Worm (Caenorhabditis elegans) whole organism, L2 larva: Measurements from ENCODE around the gene C08G9.2.

Experiments
- C34F6.9 ChIP-seq: fragments of 150-350 bp; optimal IDR thresholded peaks from 2 replicates; lab custom pipeline; 2014; ENCODE audit warnings: missing biosample characterization, missing genetic modification characterization
- F13H6.1 ChIP-seq: sonication (generic microtip); optimal IDR thresholded peaks from 2 replicates; lab custom pipeline; 2016; ENCODE audit warnings: missing genetic modification characterization, missing compliant biosample characterization
- R02D3.7 ChIP-seq: fragments of 150-350 bp; optimal IDR thresholded peaks from 2 replicates; lab custom pipeline; 2014; ENCODE audit warnings: missing biosample characterization, missing genetic modification characterization
- Y55F3AM.14 ChIP-seq: fragments of 200-800 bp; sonication (Bioruptor generic); optimal IDR thresholded peaks from 2 replicates; lab custom pipeline; 2018; ENCODE audit warnings: mild to moderate bottlenecking, missing genetic modification characterization, missing compliant biosample characterization
- ZK546.5 ChIP-seq: sonication (generic microtip); optimal IDR thresholded peaks from 2 replicates; lab custom pipeline; 2017; ENCODE audit warnings: missing biosample characterization, missing genetic modification characterization
- alr-1 ChIP-seq: fragments of 150-350 bp; optimal IDR thresholded peaks from 2 replicates; lab custom pipeline; 2014; ENCODE audit warnings: missing biosample characterization, missing genetic modification characterization
- aly-2 ChIP-seq: fragments of 150-350 bp; optimal IDR thresholded peaks from 2 replicates; lab custom pipeline; 2014; ENCODE audit warnings: missing biosample characterization, missing genetic modification characterization
- ama-1 ChIP-seq: fragments of 150-350 bp; optimal IDR thresholded peaks from 2 replicates; lab custom pipeline; 2018; ENCODE audit warnings: inconsistent platforms
- blmp-1 ChIP-seq: sonication (generic microtip); optimal IDR thresholded peaks from 2 replicates; lab custom pipeline; 2017; ENCODE audit warnings: missing genetic modification characterization, mild to moderate bottlenecking, missing compliant biosample characterization, antibody characterized with exemption, moderate library complexity; ENCODE audit not compliant: insufficient read depth
- ceh-16 ChIP-seq: fragments of 150-350 bp; optimal IDR thresholded peaks from 2 replicates; lab custom pipeline; 2014; ENCODE audit warnings: missing biosample characterization, missing genetic modification characterization
- ceh-82 ChIP-seq: fragments of 150-350 bp; optimal IDR thresholded peaks from 2 replicates; lab custom pipeline; 2014; ENCODE audit warnings: missing biosample characterization, missing genetic modification characterization
- crh-2 ChIP-seq: sonication (generic microtip); optimal IDR thresholded peaks from 2 replicates; lab custom pipeline; 2017; ENCODE audit warnings: missing biosample characterization, missing genetic modification characterization
- dmd-4 ChIP-seq: sonication (generic microtip); optimal IDR thresholded peaks from 2 replicates; lab custom pipeline; 2017; ENCODE audit warnings: missing biosample characterization, missing genetic modification characterization
- egl-27 ChIP-seq: sonication (generic microtip); optimal IDR thresholded peaks from 3 replicates; lab custom pipeline; 2017; ENCODE audit warnings: missing biosample characterization, missing genetic modification reagents, missing genetic modification characterization
- elt-1 ChIP-seq: fragments of 150-350 bp; optimal IDR thresholded peaks from 2 replicates; lab custom pipeline; 2014; ENCODE audit warnings: missing biosample characterization, missing genetic modification characterization
- elt-3 ChIP-seq: sonication (generic microtip); optimal IDR thresholded peaks from 2 replicates; lab custom pipeline; 2017; ENCODE audit warnings: missing biosample characterization, missing genetic modification characterization
- gmeb-1 ChIP-seq: fragments of 150-350 bp; optimal IDR thresholded peaks from 2 replicates; lab custom pipeline; 2014; ENCODE audit warnings: missing biosample characterization, missing genetic modification characterization
- lin-11 ChIP-seq: fragments of 150-350 bp; sonication (generic microtip); optimal IDR thresholded peaks from 2 replicates; lab custom pipeline; 2014; ENCODE audit warnings: missing biosample characterization, missing genetic modification characterization, inconsistent platforms, mixed read lengths
- lin-39 ChIP-seq: fragments of 150-350 bp; optimal IDR thresholded peaks from 2 replicates; lab custom pipeline; 2014; ENCODE audit warnings: missing biosample characterization, missing genetic modification reagents, missing genetic modification characterization
- lsy-2 ChIP-seq, 2 experiments: fragments of 150-350 bp in 1 of 2; sonication (generic microtip) in 1 of 2; optimal IDR thresholded peaks; 2 replicates each; lab custom pipeline; 2014 to 2017; ENCODE audit warnings: missing biosample characterization in 2 of 2, missing genetic modification characterization in 2 of 2
- mab-5 ChIP-seq: fragments of 150-350 bp; optimal IDR thresholded peaks from 2 replicates; lab custom pipeline; 2014; ENCODE audit warnings: missing biosample characterization, missing genetic modification characterization
- mbf-1 ChIP-seq: sonication (generic microtip); optimal IDR thresholded peaks from 2 replicates; lab custom pipeline; 2017; ENCODE audit warnings: missing biosample characterization, missing genetic modification characterization
- mdl-1 ChIP-seq, 2 experiments: fragments of 150-350 bp in 1 of 2; sonication (generic microtip) in 1 of 2; optimal IDR thresholded peaks; 2 replicates each; lab custom pipeline; 2017; ENCODE audit warnings: missing biosample characterization in 2 of 2, missing genetic modification characterization in 2 of 2
- nhr-10 ChIP-seq: sonication (generic microtip); optimal IDR thresholded peaks from 2 replicates; lab custom pipeline; 2017; ENCODE audit warnings: missing biosample characterization, missing genetic modification characterization
- nhr-11 ChIP-seq: fragments of 150-350 bp; optimal IDR thresholded peaks from 2 replicates; lab custom pipeline; 2014; ENCODE audit warnings: missing biosample characterization, missing genetic modification characterization
- nhr-12 ChIP-seq: fragments of 150-350 bp; optimal IDR thresholded peaks from 2 replicates; lab custom pipeline; 2014; ENCODE audit warnings: missing biosample characterization, missing genetic modification characterization
- nhr-21 ChIP-seq: fragments of 150-350 bp; optimal IDR thresholded peaks from 2 replicates; lab custom pipeline; 2014; ENCODE audit warnings: missing biosample characterization, missing genetic modification characterization
- nhr-23 ChIP-seq: fragments of 150-350 bp; optimal IDR thresholded peaks from 2 replicates; lab custom pipeline; 2014; ENCODE audit warnings: missing biosample characterization, missing genetic modification reagents, missing genetic modification characterization
- nhr-237 ChIP-seq: fragments of 150-350 bp; optimal IDR thresholded peaks from 2 replicates; lab custom pipeline; 2014; ENCODE audit warnings: missing biosample characterization, missing genetic modification characterization
- nhr-25 ChIP-seq: fragments of 150-350 bp; sonication (generic microtip); optimal IDR thresholded peaks from 3 replicates; lab custom pipeline; 2014; ENCODE audit warnings: missing biosample characterization, missing genetic modification characterization
- nhr-6 ChIP-seq: fragments of 150-350 bp; optimal IDR thresholded peaks from 2 replicates; lab custom pipeline; 2014; ENCODE audit warnings: missing biosample characterization, missing genetic modification characterization
- nhr-77 ChIP-seq: fragments of 150-350 bp; optimal IDR thresholded peaks from 2 replicates; lab custom pipeline; 2014; ENCODE audit warnings: missing biosample characterization, missing genetic modification characterization
- peb-1 ChIP-seq: fragments of 150-350 bp; optimal IDR thresholded peaks from 2 replicates; lab custom pipeline; 2014; ENCODE audit warnings: missing biosample characterization, missing genetic modification characterization
- sem-4 ChIP-seq: fragments of 150-350 bp; optimal IDR thresholded peaks from 2 replicates; lab custom pipeline; 2014; ENCODE audit warnings: missing biosample characterization, missing genetic modification reagents, missing genetic modification characterization
- skn-1 ChIP-seq: sonication (generic microtip); optimal IDR thresholded peaks from 2 replicates; lab custom pipeline; 2017; ENCODE audit warnings: missing biosample characterization, missing genetic modification characterization
- sma-3 ChIP-seq: sonication (generic microtip); optimal IDR thresholded peaks from 2 replicates; lab custom pipeline; 2016; ENCODE audit warnings: missing genetic modification reagents, missing genetic modification characterization, missing compliant biosample characterization
- sma-9 ChIP-seq, 2 experiments: fragments of 150-350 bp in 1 of 2; sonication (generic microtip) in 1 of 2; optimal IDR thresholded peaks; 2 replicates each; lab custom pipeline; 2014 to 2016; ENCODE audit warnings: missing genetic modification characterization in 2 of 2, mild to moderate bottlenecking in 1 of 2, missing biosample characterization in 1 of 2, missing compliant biosample characterization in 1 of 2, missing genetic modification reagents in 1 of 2, moderate library complexity in 1 of 2
- snpc-4 ChIP-seq: fragments of 150-350 bp; optimal IDR thresholded peaks from 2 replicates; lab custom pipeline; 2014; ENCODE audit warnings: missing biosample characterization, missing genetic modification characterization
- unc-55 ChIP-seq: fragments of 150-350 bp; sonication (generic microtip); optimal IDR thresholded peaks from 3 replicates; lab custom pipeline; 2014; ENCODE audit warnings: missing biosample characterization, missing genetic modification reagents, missing genetic modification characterization
- zag-1 ChIP-seq: fragments of 150-350 bp; optimal IDR thresholded peaks from 2 replicates; lab custom pipeline; 2014; ENCODE audit warnings: missing biosample characterization, missing genetic modification characterization
- ztf-1 ChIP-seq: fragments of 200-800 bp; sonication (Bioruptor generic); conservative IDR thresholded peaks from 2 replicates; pipeline ENCODE4 v1.3.6; 2022; ENCODE audit warnings: missing genetic modification characterization, missing compliant biosample characterization

Gene C08G9.2

ce11 chrIV:7623078-7623477, 49.7 kb downstream of the C08G9.2 start:
- TF ChIP-seq R02D3.7 (tag; lab: Kevin White, UChicago), result no peak
- TF ChIP-seq egl-27 (tag; lab: Kevin White, UChicago), result no peak
- TF ChIP-seq nhr-25 (tag; lab: Kevin White, UChicago), result no peak
- no peak for TF ChIP-seq nhr-77 (tag; lab: Kevin White, UChicago)
- no peak for TF ChIP-seq nhr-12 (tag; lab: Kevin White, UChicago)
- no peak for TF ChIP-seq unc-55 (GFP tag; lab: Kevin White, UChicago)
- no peak for TF ChIP-seq snpc-4
- TF ChIP-seq ztf-1, result no peak
- no peak for TF ChIP-seq mab-5 (tag; lab: Kevin White, UChicago)
- no peak for TF ChIP-seq elt-3 (tag; lab: Kevin White, UChicago)
- TF ChIP-seq zag-1, result no peak
- no peak for TF ChIP-seq nhr-11 (tag; lab: Kevin White, UChicago)
- no peak for TF ChIP-seq skn-1 (tag; lab: Kevin White, UChicago)
- TF ChIP-seq sma-9 (GFP tag; optimal IDR thresholded peaks at IDR 0.05; lab: Kevin White, UChicago), result no peak
- TF ChIP-seq sma-9 (tag; optimal IDR thresholded peaks at IDR 0.05; lab: Kevin White, UChicago), result no peak

DNA sequence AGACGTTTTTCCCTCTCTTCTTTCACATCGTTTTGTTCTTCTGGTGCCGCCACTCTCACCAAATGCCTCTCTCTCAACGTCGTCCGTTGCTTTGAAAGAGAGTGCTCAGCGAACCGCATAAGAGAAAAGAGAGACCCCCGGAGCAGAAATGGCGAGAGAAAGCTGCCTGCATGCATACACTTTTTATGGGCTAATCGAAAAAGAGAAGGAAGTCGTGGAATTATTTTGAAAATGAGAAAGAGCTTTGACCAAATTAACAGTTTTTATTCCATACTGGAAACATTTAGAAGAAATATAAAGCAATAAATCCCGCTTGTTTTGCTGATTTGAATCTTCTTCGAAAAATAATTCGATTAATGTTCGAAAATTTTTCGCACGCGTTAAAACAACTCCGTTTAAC, 52.3 kb downstream of the C08G9.2 start:
- TF ChIP-seq dmd-4 (no peak), unc-55 (GFP tag; lab: Kevin White, UChicago) (peak; percentile 41), mbf-1 (tag; lab: Kevin White, UChicago) (no peak), ZK546.5 (no peak), mdl-1 (tag; optimal IDR thresholded peaks at IDR 0.05; lab: Kevin White, UChicago) (no peak), F13H6.1 (no peak), nhr-237 (tag; lab: Kevin White, UChicago) (no peak), lin-39 (tag; lab: Kevin White, UChicago) (no peak), nhr-6 (tag; lab: Kevin White, UChicago) (no peak), sem-4 (tag; lab: Kevin White, UChicago) (peak; percentile 59), ceh-82 (tag; lab: Kevin White, UChicago) (no peak), skn-1 (tag; lab: Kevin White, UChicago) (no peak), aly-2 (tag; lab: Kevin White, UChicago) (no peak), gmeb-1 (tag; lab: Kevin White, UChicago) (no peak), C34F6.9 (tag; lab: Kevin White, UChicago) (peak; percentile 17), sma-9 (GFP tag; optimal IDR thresholded peaks at IDR 0.05; lab: Kevin White, UChicago) (no peak), sma-9 (tag; optimal IDR thresholded peaks at IDR 0.05; lab: Kevin White, UChicago) (no peak), elt-1 (tag; lab: Kevin White, UChicago) (no peak), peb-1 (no peak), alr-1 (tag; lab: Kevin White, UChicago) (no peak), ceh-16 (tag; lab: Kevin White, UChicago) (no peak), nhr-23 (tag; lab: Kevin White, UChicago) (no peak), blmp-1 (tag; lab: Kevin White, UChicago) (no peak), nhr-77 (tag; lab: Kevin White, UChicago) (no peak), zag-1 (peak; percentile 17)
- TF ChIP-seq, all 48 proteins: peak for 4

DNA sequence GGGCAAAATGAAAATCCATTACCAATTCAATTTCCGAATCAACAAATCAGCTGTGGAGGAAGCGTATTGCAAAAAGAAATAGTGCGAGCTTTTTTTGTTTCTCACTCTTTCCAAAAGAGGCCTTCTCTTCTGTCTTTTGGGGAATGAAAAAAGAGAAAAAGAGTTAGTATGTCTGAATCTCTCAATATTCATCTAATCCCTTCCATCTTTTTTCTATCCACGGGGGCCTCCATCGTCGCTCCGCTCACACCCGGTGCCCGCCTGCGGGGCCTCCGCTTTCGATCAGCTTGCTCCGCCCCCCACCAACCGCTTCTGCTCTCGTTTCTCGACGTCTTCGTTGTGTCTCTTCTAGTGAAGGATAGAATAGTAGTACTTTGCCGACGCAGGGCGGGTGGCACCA, 53.5 kb downstream of the C08G9.2 start:
- TF ChIP-seq zag-1 (peak; percentile 57), mbf-1 (tag; lab: Kevin White, UChicago) (no peak), sma-3 (GFP tag; lab: Kevin White, UChicago) (no peak), unc-55 (GFP tag; lab: Kevin White, UChicago) (peak; percentile 73), Y55F3AM.14 (GFP tag; lab: Kevin White, UChicago) (peak; percentile 7), lsy-2 (tag; optimal IDR thresholded peaks at IDR 0.05; lab: Kevin White, UChicago) (peak in 1 of 2 experiments; percentile 24), ceh-16 (tag; lab: Kevin White, UChicago) (no peak), mab-5 (tag; lab: Kevin White, UChicago) (no peak), nhr-11 (tag; lab: Kevin White, UChicago) (no peak), crh-2 (peak; percentile 6), nhr-23 (tag; lab: Kevin White, UChicago) (no peak), nhr-10 (tag; lab: Kevin White, UChicago) (no peak), sem-4 (tag; lab: Kevin White, UChicago) (peak; percentile 60), skn-1 (tag; lab: Kevin White, UChicago) (no peak), ama-1 (no peak), alr-1 (tag; lab: Kevin White, UChicago) (no peak), F13H6.1 (peak; percentile 23), C34F6.9 (tag; lab: Kevin White, UChicago) (peak; percentile 52), mdl-1 (tag; optimal IDR thresholded peaks at IDR 0.05; lab: Kevin White, UChicago) (peak in 1 of 2 experiments; percentile 44), lin-11 (tag; lab: Kevin White, UChicago) (no peak), gmeb-1 (tag; lab: Kevin White, UChicago) (no peak), nhr-21 (tag; lab: Kevin White, UChicago) (no peak)
